Fruit fly (Drosophila melanogaster): ENCODE measurements around the gene CG4935.

- TF ChIP-seq CG9948 (tag; optimal IDR thresholded peaks at IDR 0.05) (no peak), EcR (GFP tag; optimal IDR thresholded peaks at IDR 0.05) (no peak), CG8301 (tag; optimal IDR thresholded peaks at IDR 0.05) (no peak)
Measured at dm6 chr2L:16256118-16256435, 5.9 kb upstream of the CG4935 start.
